Fruit fly (Drosophila melanogaster) whole organism: ENCODE data around the gene CG18599.

ENCODE experiments used
- EcR ChIP-seq, 2 experiments: fragments of >200 bp; optimal IDR thresholded peaks; 2 replicates each; lab custom pipeline; 2017; ENCODE audit warnings: missing biosample characterization in 2 of 2, missing genetic modification characterization in 2 of 2, missing genetic modification reagents in 2 of 2
- psq ChIP-seq: fragments of >200 bp; optimal IDR thresholded peaks from 2 replicates; lab custom pipeline; 2017
- usp ChIP-seq: fragments of >200 bp; optimal IDR thresholded peaks from 2 replicates; lab custom pipeline; 2017; ENCODE audit warnings: missing biosample characterization, missing genetic modification characterization, mixed read lengths

DNA sequence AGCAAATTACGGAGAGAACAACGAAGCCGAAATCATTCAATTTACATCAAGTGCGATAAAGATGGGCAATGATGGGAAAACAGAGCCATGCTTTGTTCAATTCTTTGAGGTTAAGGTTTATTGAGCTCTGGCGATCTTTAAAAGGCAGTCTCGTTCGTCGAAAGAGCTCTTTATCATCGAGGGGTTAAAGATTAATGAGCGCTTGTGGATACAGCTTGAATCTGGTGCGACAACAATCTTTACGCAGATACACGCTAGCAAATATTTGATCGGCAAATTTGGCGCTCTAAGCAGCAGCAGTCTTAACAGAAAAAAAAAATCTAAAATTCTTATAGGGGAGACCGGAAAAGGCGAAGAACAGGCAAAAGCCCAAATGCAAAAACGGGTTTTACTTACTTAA lies 28.5 kb downstream of the CG18599 start:
- TF ChIP-seq usp (GFP tag; lab: Kevin White, UChicago) (no peak), psq (lab: Kevin White, UChicago) (no peak), EcR (GFP tag; optimal IDR thresholded peaks at IDR 0.05; lab: Kevin White, UChicago) (no peak)
